Worm (Caenorhabditis elegans) whole organism, L4/young adult: ENCODE data around the gene Y37H2A.13.

ENCODE experiments used
- W03F9.2 ChIP-seq: fragments of 150-350 bp; optimal IDR thresholded peaks from 2 replicates; lab custom pipeline; 2014; ENCODE audit warnings: missing biosample characterization, missing genetic modification characterization
- him-1 ChIP-seq: sonication (generic microtip); optimal IDR thresholded peaks from 2 replicates; lab custom pipeline; 2016; ENCODE audit warnings: missing genotype, missing genetic modification reagents, missing genetic modification characterization, missing compliant biosample characterization

- TF ChIP-seq him-1 (tag; lab: Kevin White, UChicago) (no peak), W03F9.2 (tag; lab: Kevin White, UChicago) (no peak)
Observed at ce11 chrV:18184910-18185309, 42.3 kb downstream of the Y37H2A.13 start, which contains the start of gene C31G12.3.
